Worm (Caenorhabditis elegans) whole organism, midembryonic: Measurements from ENCODE around the gene T19B10.5.

Source experiments
- T22C8.4 ChIP-seq: fragments of 200-800 bp; sonication (Bioruptor generic); IDR thresholded peaks from 2 replicates; pipeline ENCODE4 v1.3.6; 2022; ENCODE audit warnings: missing genetic modification characterization, missing compliant biosample characterization
- cog-1 ChIP-seq: sonication (generic microtip); optimal IDR thresholded peaks from 2 replicates; lab custom pipeline; 2016; ENCODE audit warnings: missing genetic modification characterization, missing compliant biosample characterization
- flt-1 ChIP-seq: fragments of 200-800 bp; sonication (Bioruptor generic); IDR thresholded peaks from 2 replicates; pipeline ENCODE4 v1.3.6; 2022; ENCODE audit warnings: missing genetic modification characterization, missing compliant biosample characterization
- med-1 ChIP-seq: sonication (generic microtip); optimal IDR thresholded peaks from 2 replicates; lab custom pipeline; 2017; ENCODE audit warnings: missing genetic modification characterization, mild to moderate bottlenecking, missing compliant biosample characterization, antibody characterized with exemption, missing genetic modification reagents; ENCODE audit not compliant: insufficient read depth
- ref-1 ChIP-seq: fragments of 200-800 bp; sonication (Bioruptor generic); conservative IDR thresholded peaks from 2 replicates; pipeline ENCODE4 v1.3.6; 2022; ENCODE audit warnings: missing genetic modification reagents, missing genetic modification characterization, missing compliant biosample characterization
- tab-1 ChIP-seq: fragments of 200-800 bp; sonication (Bioruptor generic); IDR thresholded peaks from 2 replicates; pipeline ENCODE4 v1.3.6; 2022; ENCODE audit warnings: missing genetic modification characterization, missing compliant biosample characterization
- ztf-23 ChIP-seq: fragments of 200-800 bp; sonication (Bioruptor generic); IDR thresholded peaks from 2 replicates; pipeline ENCODE4 v1.3.6; 2022; ENCODE audit warnings: missing genetic modification reagents, missing genetic modification characterization, missing compliant biosample characterization
- ztf-29 ChIP-seq: fragments of 200-800 bp; sonication (Bioruptor generic); IDR thresholded peaks from 2 replicates; pipeline ENCODE4 v1.3.6; 2022; ENCODE audit warnings: missing genetic modification reagents, missing genetic modification characterization, missing compliant biosample characterization

- TF ChIP-seq ztf-29 (GFP tag; lab: Robert Waterston, UW) = no peak
- no peak for TF ChIP-seq cog-1 (tag; lab: Kevin White, UChicago)
- no peak for TF ChIP-seq ztf-23 (GFP tag; lab: Robert Waterston, UW)
- no peak for TF ChIP-seq med-1 (GFP tag; lab: Kevin White, UChicago)
- TF ChIP-seq T22C8.4 (GFP tag; lab: Robert Waterston, UW) = no peak
- TF ChIP-seq tab-1 (GFP tag; lab: Robert Waterston, UW) = no peak
- no peak for TF ChIP-seq ref-1 (GFP tag; lab: Robert Waterston, UW)
- TF ChIP-seq flt-1 (GFP tag; lab: Robert Waterston, UW) = no peak
Observed at ce11 chrV:11263025-11263424, 28.6 kb downstream of the T19B10.5 start, which contains the start of gene F07B10.4.
